Fruit fly (Drosophila melanogaster) whole organism, embryonic: ENCODE results near the gene CG34253.

ENCODE experiments used
- BtbVII ChIP-seq: fragments of 200-800 bp; sonication (Bioruptor generic); optimal IDR thresholded peaks from 3 replicates; lab custom pipeline; 2017; ENCODE audit warnings: missing biosample characterization, mild to moderate bottlenecking, missing genetic modification characterization
- CG10274 ChIP-seq: fragments of 200-800 bp; sonication (Bioruptor generic); optimal IDR thresholded peaks from 3 replicates; lab custom pipeline; 2017; ENCODE audit warnings: missing biosample characterization, mild to moderate bottlenecking, missing genetic modification characterization
- CG10654 ChIP-seq: fragments of 200-800 bp; sonication (Bioruptor generic); optimal IDR thresholded peaks from 2 replicates; lab custom pipeline; 2016; ENCODE audit warnings: missing biosample characterization, missing genetic modification characterization
- CG14710 ChIP-seq: fragments of 200-800 bp; sonication (Bioruptor generic); optimal IDR thresholded peaks from 3 replicates; lab custom pipeline; 2019; ENCODE audit warnings: missing biosample characterization, mild to moderate bottlenecking, missing genetic modification characterization, moderate library complexity
- CG14860 ChIP-seq: fragments of 200-800 bp; sonication (Bioruptor generic); IDR thresholded peaks from 3 replicates; pipeline ENCODE4 v1.3.6; 2022; ENCODE audit warnings: missing biosample characterization, missing genetic modification characterization; ENCODE audit not compliant: partially characterized antibody
- CG1529 ChIP-seq: fragments of 200-800 bp; sonication (Bioruptor generic); optimal IDR thresholded peaks from 3 replicates; lab custom pipeline; 2018; ENCODE audit warnings: missing biosample characterization, missing genetic modification characterization
- CG15479 ChIP-seq: fragments of 200-800 bp; sonication (Bioruptor generic); optimal IDR thresholded peaks from 3 replicates; lab custom pipeline; 2019; ENCODE audit warnings: missing biosample characterization, mild to moderate bottlenecking, missing genetic modification characterization, moderate library complexity
- CG1832 ChIP-seq: fragments of 200-800 bp; sonication (Bioruptor generic); optimal IDR thresholded peaks from 2 replicates; lab custom pipeline; 2017; ENCODE audit warnings: missing biosample characterization, mild to moderate bottlenecking, missing genetic modification characterization, inconsistent platforms
- CG3407 ChIP-seq: fragments of 200-800 bp; sonication (Bioruptor generic); optimal IDR thresholded peaks from 2 replicates; lab custom pipeline; 2018; ENCODE audit warnings: missing biosample characterization, mild to moderate bottlenecking, missing genetic modification characterization
- CG6175 ChIP-seq: fragments of 200-800 bp; sonication (Bioruptor generic); IDR thresholded peaks from 3 replicates; pipeline ENCODE4 v1.3.6; 2022; ENCODE audit warnings: missing biosample characterization, missing genetic modification characterization
- CG6272 ChIP-seq: fragments of 200-800 bp; sonication (Bioruptor generic); IDR thresholded peaks from 2 replicates; pipeline ENCODE4 v1.3.6; 2022; ENCODE audit warnings: missing biosample characterization, missing genetic modification characterization
- CG8281 ChIP-seq: fragments of 200-800 bp; sonication (Bioruptor generic); optimal IDR thresholded peaks from 2 replicates; lab custom pipeline; 2018; ENCODE audit warnings: missing biosample characterization, mild to moderate bottlenecking, missing genetic modification characterization, moderate library complexity
- D ChIP-seq, 2 experiments: fragments of 200-800 bp in 1 of 2; fragments of >200 bp in 1 of 2; sonication (Bioruptor generic) in 1 of 2; optimal IDR thresholded peaks; 2 replicates in 1 of 2; 3 replicates in 1 of 2; lab custom pipeline; 2017; ENCODE audit warnings: mild to moderate bottlenecking in 1 of 2, missing biosample characterization in 1 of 2, missing genetic modification characterization in 1 of 2, missing genetic modification reagents in 1 of 2
- Dp ChIP-seq: fragments of 200-800 bp; sonication (Bioruptor generic); optimal IDR thresholded peaks from 2 replicates; lab custom pipeline; 2018; ENCODE audit warnings: missing biosample characterization, mild to moderate bottlenecking, missing genetic modification characterization, moderate library complexity
- Nf-YB ChIP-seq: fragments of 200-800 bp; sonication (Bioruptor generic); optimal IDR thresholded peaks from 3 replicates; lab custom pipeline; 2019; ENCODE audit warnings: missing biosample characterization, mild to moderate bottlenecking, missing genetic modification characterization, moderate library complexity
- Stat92E ChIP-seq, 3 experiments: fragments of >200 bp in 2 of 3; fragments of 200-800 bp in 1 of 3; sonication (Bioruptor generic) in 1 of 3; optimal IDR thresholded peaks; 2 replicates each; lab custom pipeline; 2017 to 2019; ENCODE audit warnings: missing biosample characterization in 3 of 3, missing genetic modification characterization in 3 of 3, mild to moderate bottlenecking in 1 of 3, moderate library complexity in 1 of 3
- Trl ChIP-seq, 3 experiments: fragments of >200 bp in 2 of 3; fragments of 200-800 bp in 1 of 3; sonication (Bioruptor generic) in 1 of 3; optimal IDR thresholded peaks; 2 replicates in 1 of 3; 3 replicates in 2 of 3; lab custom pipeline; 2016 to 2017; ENCODE audit warnings: missing biosample characterization in 1 of 3, missing genetic modification characterization in 1 of 3
- ato ChIP-seq: fragments of 200-800 bp; sonication (Bioruptor generic); IDR thresholded peaks from 2 replicates; pipeline ENCODE4 v1.3.6; 2022; ENCODE audit warnings: missing biosample characterization, missing genetic modification characterization; ENCODE audit not compliant: partially characterized antibody
- bbx ChIP-seq: fragments of 200-800 bp; sonication (Bioruptor generic); IDR thresholded peaks from 2 replicates; pipeline ENCODE4 v1.3.6; 2022; ENCODE audit warnings: missing biosample characterization, missing genetic modification characterization; ENCODE audit not compliant: partially characterized antibody
- bsh ChIP-seq, 2 experiments: fragments of 200-800 bp; sonication (Bioruptor generic); optimal IDR thresholded peaks; 2 replicates each; lab custom pipeline; 2017 to 2018; ENCODE audit warnings: mild to moderate bottlenecking in 2 of 2, missing biosample characterization in 2 of 2, missing genetic modification characterization in 2 of 2, moderate library complexity in 1 of 2
- cato ChIP-seq: fragments of 200-800 bp; sonication (Bioruptor generic); optimal IDR thresholded peaks from 2 replicates; lab custom pipeline; 2016; ENCODE audit warnings: missing biosample characterization, missing genetic modification characterization, borderline replicate concordance
- chinmo ChIP-seq: fragments of 200-800 bp; sonication (Bioruptor generic); IDR thresholded peaks from 4 replicates; pipeline ENCODE4 v1.3.6; 2022; ENCODE audit warnings: missing biosample characterization, missing genetic modification characterization; ENCODE audit not compliant: partially characterized antibody
- chm ChIP-seq: fragments of 200-800 bp; sonication (Bioruptor generic); IDR thresholded peaks from 2 replicates; pipeline ENCODE4 v1.3.6; 2022; ENCODE audit warnings: missing biosample characterization, missing genetic modification characterization
- crp ChIP-seq, 2 experiments: fragments of 200-800 bp; sonication (Bioruptor generic); optimal IDR thresholded peaks; 2 replicates in 1 of 2; 3 replicates in 1 of 2; lab custom pipeline; 2017; ENCODE audit warnings: missing biosample characterization in 2 of 2, missing genetic modification characterization in 2 of 2, mild to moderate bottlenecking in 1 of 2, moderate library complexity in 1 of 2
- fru ChIP-seq: fragments of >200 bp; optimal IDR thresholded peaks from 2 replicates; lab custom pipeline; 2017
- jigr1 ChIP-seq: fragments of 200-800 bp; sonication (Bioruptor generic); IDR thresholded peaks from 3 replicates; pipeline ENCODE4 v1.3.6; 2022; ENCODE audit warnings: missing biosample characterization, missing genetic modification characterization
- mirr ChIP-seq: fragments of 200-800 bp; sonication (Bioruptor generic); optimal IDR thresholded peaks from 3 replicates; lab custom pipeline; 2018; ENCODE audit warnings: missing biosample characterization, mild to moderate bottlenecking, missing genetic modification characterization
- nom ChIP-seq: fragments of 200-800 bp; sonication (Bioruptor generic); optimal IDR thresholded peaks from 2 replicates; lab custom pipeline; 2017; ENCODE audit warnings: missing biosample characterization, missing genetic modification characterization, mild to moderate bottlenecking, moderate library complexity, missing genetic modification reagents
- sens ChIP-seq: fragments of 200-800 bp; sonication (Bioruptor generic); peaks from one replicate; lab custom pipeline; 2016; ENCODE audit warnings: missing biosample characterization, missing genetic modification characterization

The CG34253 gene

dm6 chr3L:18075853-18076252 lies 11.3 kb downstream of the CG34253 start:
- no peak for TF ChIP-seq CG6272 (GFP tag; lab: Robert Waterston, UW)
- no peak for TF ChIP-seq jigr1 (GFP tag; lab: Robert Waterston, UW)
- no peak for TF ChIP-seq Dp (GFP tag; lab: Kevin White, UChicago)
- TF ChIP-seq, all 482 proteins: peak for 0

- TF ChIP-seq bbx = no peak
- peak in 1 of 2 experiments; percentile 3 for TF ChIP-seq Trl (optimal IDR thresholded peaks at IDR 0.05; lab: Kevin White, UChicago)
- no peak for TF ChIP-seq Trl (GFP tag; optimal IDR thresholded peaks at IDR 0.05; lab: Kevin White, UChicago)
- TF ChIP-seq Stat92E (GFP tag; optimal IDR thresholded peaks at IDR 0.05; lab: Kevin White, UChicago) = no peak
- no peak for TF ChIP-seq Nf-YB (GFP tag; lab: Kevin White, UChicago)
- peak; percentile 33 for TF ChIP-seq nom
- no peak for TF ChIP-seq D (optimal IDR thresholded peaks at IDR 0.05; lab: Kevin White, UChicago)
- TF ChIP-seq D (GFP tag; optimal IDR thresholded peaks at IDR 0.05; lab: Kevin White, UChicago) = no peak
- TF ChIP-seq cato (GFP tag; lab: Kevin White, UChicago) = no peak
- no peak for TF ChIP-seq chinmo (GFP tag; lab: Robert Waterston, UW)
- no peak for TF ChIP-seq BtbVII (GFP tag; lab: Kevin White, UChicago)
- TF ChIP-seq bsh (GFP tag; optimal IDR thresholded peaks at IDR 0.05; lab: Kevin White, UChicago) = peak in 1 of 2 experiments; percentile 14
These were observed 12.1 kb downstream of the CG34253 start for dm6 chr3L:18074988-18075387.

- TF ChIP-seq CG15479 (GFP tag; lab: Kevin White, UChicago) (no peak), sens (peak; percentile 11), CG10654 (GFP tag; lab: Kevin White, UChicago) (no peak), nom (peak; percentile 66)
- TF ChIP-seq, all 482 proteins: peak for 2
These were observed 13.5 kb downstream of the CG34253 start, which contains the start of gene CG44004 for dm6 chr3L:18073559-18074134. TSS of gene CG44004 (minus strand) at chr3L:18073863.

- no peak for TF ChIP-seq CG6175 (GFP tag; lab: Robert Waterston, UW)
- TF ChIP-seq CG8281 = no peak
- no peak for TF ChIP-seq CG10274 (GFP tag; lab: Kevin White, UChicago)
- TF ChIP-seq CG14860 (GFP tag; lab: Robert Waterston, UW) = no peak
- TF ChIP-seq CG1529 = no peak
- TF ChIP-seq crp (GFP tag; optimal IDR thresholded peaks at IDR 0.05; lab: Kevin White, UChicago) = no peak
- TF ChIP-seq mirr (GFP tag; lab: Kevin White, UChicago) = no peak
- no peak for TF ChIP-seq CG3407 (GFP tag; lab: Kevin White, UChicago)
- TF ChIP-seq, all 482 proteins: peak for 0
These were observed 15.1 kb downstream of the CG34253 start, which contains the start of gene CG44005 for dm6 chr3L:18072023-18072422. TSS of gene CG44005 (minus strand) at chr3L:18072123.

dm6 chr3L:18070050-18070449 lies 17.1 kb downstream of the CG34253 start, which contains the start of gene CG44006:
TSS of gene CG44006 (minus strand) at chr3L:18070150.
- TF ChIP-seq Trl (optimal IDR thresholded peaks at IDR 0.05; lab: Kevin White, UChicago) (peak in 1 of 2 experiments; percentile 7), Trl (GFP tag; optimal IDR thresholded peaks at IDR 0.05; lab: Kevin White, UChicago) (no peak), fru (lab: Kevin White, UChicago) (no peak), CG14710 (no peak), nom (peak; percentile 4), chm (GFP tag; lab: Robert Waterston, UW) (no peak), CG1832 (GFP tag; lab: Kevin White, UChicago) (no peak), ato (GFP tag; lab: Robert Waterston, UW) (no peak)
